Fruit fly (Drosophila melanogaster) whole organism, embryonic: ENCODE results near the gene CG34288.

Experiments
- ATbp ChIP-seq: fragments of 200-800 bp; sonication (Bioruptor generic); optimal IDR thresholded peaks from 2 replicates; lab custom pipeline; 2017; ENCODE audit warnings: missing biosample characterization, mild to moderate bottlenecking, missing genetic modification characterization, missing genetic modification reagents
- Atf6 ChIP-seq: fragments of 200-800 bp; sonication (Bioruptor generic); IDR thresholded peaks from 2 replicates; pipeline ENCODE4 v1.3.6; 2022; ENCODE audit warnings: missing biosample characterization, missing genetic modification characterization
- Awh ChIP-seq: fragments of 200-800 bp; sonication (Bioruptor generic); IDR thresholded peaks from 2 replicates; pipeline ENCODE4, ENCODE4 v1.3.6; 2022; ENCODE audit warnings: missing biosample characterization, missing genetic modification characterization
- Bgb ChIP-seq: fragments of 200-800 bp; sonication (Bioruptor generic); IDR thresholded peaks from 2 replicates; pipeline ENCODE4 v1.3.6; 2022; ENCODE audit warnings: missing biosample characterization, missing genetic modification characterization; ENCODE audit not compliant: partially characterized antibody
- CG10267 ChIP-seq: fragments of 200-800 bp; sonication (Bioruptor generic); optimal IDR thresholded peaks from 2 replicates; lab custom pipeline; 2018; ENCODE audit warnings: missing biosample characterization, mild to moderate bottlenecking, missing genetic modification characterization, moderate library complexity
- CG10321 ChIP-seq: fragments of 200-800 bp; sonication (Bioruptor generic); IDR thresholded peaks from 2 replicates; pipeline ENCODE4 v1.3.6; 2022; ENCODE audit warnings: missing biosample characterization, missing genetic modification characterization
- CG10654 ChIP-seq: fragments of 200-800 bp; sonication (Bioruptor generic); optimal IDR thresholded peaks from 2 replicates; lab custom pipeline; 2016; ENCODE audit warnings: missing biosample characterization, missing genetic modification characterization
- CG11723 ChIP-seq: fragments of 200-800 bp; sonication (Bioruptor generic); optimal IDR thresholded peaks from 2 replicates; lab custom pipeline; 2017; ENCODE audit warnings: missing biosample characterization, mild to moderate bottlenecking, missing genetic modification characterization
- CG12391 ChIP-seq: fragments of 200-800 bp; sonication (Bioruptor generic); optimal IDR thresholded peaks from 3 replicates; lab custom pipeline; 2018; ENCODE audit warnings: missing biosample characterization, mild to moderate bottlenecking, missing genetic modification characterization, moderate library complexity
- CG13775 ChIP-seq: fragments of 200-800 bp; sonication (Bioruptor generic); optimal IDR thresholded peaks from 3 replicates; lab custom pipeline; 2017; ENCODE audit warnings: missing biosample characterization, mild to moderate bottlenecking, missing genetic modification characterization
- CG14667 ChIP-seq: fragments of 200-800 bp; sonication (Bioruptor generic); IDR thresholded peaks from 2 replicates; pipeline ENCODE4 v1.3.6; 2022; ENCODE audit warnings: missing biosample characterization, missing genetic modification characterization
- CG14860 ChIP-seq: fragments of 200-800 bp; sonication (Bioruptor generic); IDR thresholded peaks from 3 replicates; pipeline ENCODE4 v1.3.6; 2022; ENCODE audit warnings: missing biosample characterization, missing genetic modification characterization; ENCODE audit not compliant: partially characterized antibody
- CG15601 ChIP-seq: fragments of 200-800 bp; sonication (Bioruptor generic); optimal IDR thresholded peaks from 3 replicates; lab custom pipeline; 2019; ENCODE audit warnings: missing biosample characterization, mild to moderate bottlenecking, missing genetic modification characterization, moderate library complexity
- CG17361 ChIP-seq: fragments of 200-800 bp; sonication (Bioruptor generic); IDR thresholded peaks from 3 replicates; pipeline ENCODE4 v1.3.6; 2022; ENCODE audit warnings: missing biosample characterization, missing genetic modification characterization
- CG2712 ChIP-seq: fragments of 200-800 bp; optimal IDR thresholded peaks from 3 replicates; lab custom pipeline; 2019; ENCODE audit warnings: missing biosample characterization, mild to moderate bottlenecking, missing genetic modification characterization, moderate library complexity
- CG31365 ChIP-seq: fragments of 200-800 bp; sonication (Bioruptor generic); optimal IDR thresholded peaks from 2 replicates; lab custom pipeline; 2018; ENCODE audit warnings: missing biosample characterization, mild to moderate bottlenecking, missing genetic modification characterization
- CG31388 ChIP-seq: fragments of 200-800 bp; sonication (Bioruptor generic); optimal IDR thresholded peaks from 2 replicates; lab custom pipeline; 2016; ENCODE audit warnings: missing biosample characterization, missing genetic modification characterization
- CG33557 ChIP-seq: fragments of 200-800 bp; sonication (Bioruptor generic); optimal IDR thresholded peaks from 2 replicates; lab custom pipeline; 2019; ENCODE audit warnings: missing biosample characterization, mild to moderate bottlenecking, missing genetic modification characterization, moderate library complexity
- CG8924 ChIP-seq: fragments of 200-800 bp; optimal IDR thresholded peaks from 3 replicates; lab custom pipeline; 2019; ENCODE audit warnings: missing biosample characterization, mild to moderate bottlenecking, missing genetic modification characterization, moderate library complexity
- CG8944 ChIP-seq: fragments of 200-800 bp; sonication (Bioruptor generic); optimal IDR thresholded peaks from 3 replicates; lab custom pipeline; 2016; ENCODE audit warnings: missing biosample characterization, missing genetic modification characterization
- Chrac-16 ChIP-seq: fragments of 200-800 bp; sonication (Bioruptor generic); optimal IDR thresholded peaks from 3 replicates; lab custom pipeline; 2016; ENCODE audit warnings: missing biosample characterization, missing genetic modification characterization
- CoRest ChIP-seq: fragments of 200-800 bp; sonication (Bioruptor generic); optimal IDR thresholded peaks from 3 replicates; lab custom pipeline; 2018; ENCODE audit warnings: missing biosample characterization, mild to moderate bottlenecking, missing genetic modification characterization, moderate library complexity
- Dek ChIP-seq: fragments of 200-800 bp; sonication (Bioruptor generic); optimal IDR thresholded peaks from 3 replicates; lab custom pipeline; 2019; ENCODE audit warnings: missing biosample characterization, mild to moderate bottlenecking, missing genetic modification characterization, moderate library complexity
- Fer1 ChIP-seq: fragments of 200-800 bp; sonication (Bioruptor generic); optimal IDR thresholded peaks from 2 replicates; lab custom pipeline; 2017; ENCODE audit warnings: missing biosample characterization, mild to moderate bottlenecking, missing genetic modification characterization
- Hand ChIP-seq: fragments of 200-800 bp; sonication (Bioruptor generic); optimal IDR thresholded peaks from 2 replicates; lab custom pipeline; 2017; ENCODE audit warnings: mild to moderate bottlenecking, missing biosample characterization, missing genetic modification reagents, missing genetic modification characterization
- Kr ChIP-seq: fragments of 200-800 bp; sonication (Bioruptor generic); optimal IDR thresholded peaks from 2 replicates; lab custom pipeline; 2017; ENCODE audit warnings: missing biosample characterization, mild to moderate bottlenecking, missing genetic modification characterization
- MBD-R2 ChIP-seq: fragments of 200-800 bp; sonication (Bioruptor generic); IDR thresholded peaks from 2 replicates; pipeline ENCODE4 v1.3.6; 2022; ENCODE audit warnings: missing biosample characterization, missing genetic modification characterization
- Oaz ChIP-seq: fragments of 200-800 bp; sonication (Bioruptor generic); IDR thresholded peaks from 2 replicates; pipeline ENCODE4 v1.3.6; 2022; ENCODE audit warnings: missing biosample characterization, missing genetic modification characterization
- ac ChIP-seq: fragments of 200-800 bp; sonication (Bioruptor generic); optimal IDR thresholded peaks from 3 replicates; lab custom pipeline; 2017; ENCODE audit warnings: missing biosample characterization, mild to moderate bottlenecking, missing genetic modification characterization
- ato ChIP-seq: fragments of 200-800 bp; sonication (Bioruptor generic); IDR thresholded peaks from 2 replicates; pipeline ENCODE4 v1.3.6; 2022; ENCODE audit warnings: missing biosample characterization, missing genetic modification characterization; ENCODE audit not compliant: partially characterized antibody
- bigmax ChIP-seq: fragments of 200-800 bp; sonication (Bioruptor generic); optimal IDR thresholded peaks from 2 replicates; lab custom pipeline; 2018; ENCODE audit warnings: missing biosample characterization, mild to moderate bottlenecking, missing genetic modification characterization
- crc ChIP-seq: fragments of 200-800 bp; sonication (Bioruptor generic); optimal IDR thresholded peaks from 2 replicates; lab custom pipeline; 2016; ENCODE audit warnings: missing biosample characterization, missing genetic modification characterization
- cwo ChIP-seq: fragments of 200-800 bp; sonication (Bioruptor generic); optimal IDR thresholded peaks from 3 replicates; lab custom pipeline; 2017; ENCODE audit warnings: missing biosample characterization, missing genetic modification characterization, mild to moderate bottlenecking, moderate library complexity, missing genetic modification reagents
- dmrt99B ChIP-seq: fragments of 200-800 bp; sonication (Bioruptor generic); optimal IDR thresholded peaks from 2 replicates; lab custom pipeline; 2018; ENCODE audit warnings: missing biosample characterization, mild to moderate bottlenecking, missing genetic modification characterization, moderate library complexity
- exex ChIP-seq: fragments of 200-800 bp; sonication (Bioruptor generic); optimal IDR thresholded peaks from 4 replicates; lab custom pipeline; 2018; ENCODE audit warnings: missing biosample characterization, mild to moderate bottlenecking, missing genetic modification characterization, moderate library complexity
- fd3F ChIP-seq: fragments of 200-800 bp; sonication (Bioruptor generic); optimal IDR thresholded peaks from 2 replicates; lab custom pipeline; 2018; ENCODE audit warnings: missing biosample characterization, mild to moderate bottlenecking, missing genetic modification characterization, moderate library complexity
- gem ChIP-seq: fragments of 200-800 bp; sonication (Bioruptor generic); optimal IDR thresholded peaks from 2 replicates; lab custom pipeline; 2019; ENCODE audit warnings: missing biosample characterization, mild to moderate bottlenecking, missing genetic modification characterization, moderate library complexity
- gro ChIP-seq: fragments of 200-800 bp; sonication (Bioruptor generic); optimal IDR thresholded peaks from 2 replicates; lab custom pipeline; 2016; ENCODE audit warnings: missing biosample characterization, missing genetic modification characterization
- ham ChIP-seq: fragments of 200-800 bp; sonication (Bioruptor generic); IDR thresholded peaks from 2 replicates; pipeline ENCODE4 v1.3.6; 2022; ENCODE audit warnings: missing biosample characterization, missing genetic modification characterization
- hb ChIP-seq: fragments of 200-800 bp; sonication (Bioruptor generic); IDR thresholded peaks from 3 replicates; pipeline ENCODE4 v1.3.6; 2022; ENCODE audit warnings: missing biosample characterization, missing genetic modification characterization; ENCODE audit not compliant: partially characterized antibody
- hkb ChIP-seq, 2 experiments: fragments of 200-800 bp in 1 of 2; fragments of >200 bp in 1 of 2; sonication (Bioruptor generic) in 1 of 2; IDR thresholded peaks in 1 of 2; optimal IDR thresholded peaks in 1 of 2; 2 replicates each; pipeline versions ENCODE4 v1.3.6 to Lab custom; 2017 to 2022; ENCODE audit warnings: missing biosample characterization in 1 of 2, missing genetic modification characterization in 1 of 2
- lola ChIP-seq, 3 experiments: fragments of >200 bp in 2 of 3; fragments of 200-800 bp in 1 of 3; sonication (Bioruptor generic) in 1 of 3; optimal IDR thresholded peaks; 2 replicates each; lab custom pipeline; 2017 to 2019; ENCODE audit warnings: missing biosample characterization in 3 of 3, missing genetic modification characterization in 3 of 3, mild to moderate bottlenecking in 1 of 3, moderate library complexity in 1 of 3
- luna ChIP-seq: fragments of 200-800 bp; sonication (Bioruptor generic); optimal IDR thresholded peaks from 2 replicates; lab custom pipeline; 2016; ENCODE audit warnings: missing biosample characterization, missing genetic modification characterization
- nom ChIP-seq: fragments of 200-800 bp; sonication (Bioruptor generic); optimal IDR thresholded peaks from 2 replicates; lab custom pipeline; 2017; ENCODE audit warnings: missing biosample characterization, missing genetic modification characterization, mild to moderate bottlenecking, moderate library complexity, missing genetic modification reagents
- ro ChIP-seq: fragments of 200-800 bp; sonication (Bioruptor generic); IDR thresholded peaks from 2 replicates; pipeline ENCODE4 v1.3.6; 2022; ENCODE audit warnings: missing biosample characterization, missing genetic modification characterization
- sd ChIP-seq: fragments of 200-800 bp; sonication (Bioruptor generic); optimal IDR thresholded peaks from 3 replicates; lab custom pipeline; 2018; ENCODE audit warnings: missing biosample characterization, mild to moderate bottlenecking, missing genetic modification characterization, moderate library complexity
- zen2 ChIP-seq: fragments of 200-800 bp; sonication (Bioruptor generic); IDR thresholded peaks from 3 replicates; pipeline ENCODE4 v1.3.6; 2022; ENCODE audit warnings: missing biosample characterization, missing genetic modification characterization; ENCODE audit not compliant: partially characterized antibody

The CG34288 gene

DNA sequence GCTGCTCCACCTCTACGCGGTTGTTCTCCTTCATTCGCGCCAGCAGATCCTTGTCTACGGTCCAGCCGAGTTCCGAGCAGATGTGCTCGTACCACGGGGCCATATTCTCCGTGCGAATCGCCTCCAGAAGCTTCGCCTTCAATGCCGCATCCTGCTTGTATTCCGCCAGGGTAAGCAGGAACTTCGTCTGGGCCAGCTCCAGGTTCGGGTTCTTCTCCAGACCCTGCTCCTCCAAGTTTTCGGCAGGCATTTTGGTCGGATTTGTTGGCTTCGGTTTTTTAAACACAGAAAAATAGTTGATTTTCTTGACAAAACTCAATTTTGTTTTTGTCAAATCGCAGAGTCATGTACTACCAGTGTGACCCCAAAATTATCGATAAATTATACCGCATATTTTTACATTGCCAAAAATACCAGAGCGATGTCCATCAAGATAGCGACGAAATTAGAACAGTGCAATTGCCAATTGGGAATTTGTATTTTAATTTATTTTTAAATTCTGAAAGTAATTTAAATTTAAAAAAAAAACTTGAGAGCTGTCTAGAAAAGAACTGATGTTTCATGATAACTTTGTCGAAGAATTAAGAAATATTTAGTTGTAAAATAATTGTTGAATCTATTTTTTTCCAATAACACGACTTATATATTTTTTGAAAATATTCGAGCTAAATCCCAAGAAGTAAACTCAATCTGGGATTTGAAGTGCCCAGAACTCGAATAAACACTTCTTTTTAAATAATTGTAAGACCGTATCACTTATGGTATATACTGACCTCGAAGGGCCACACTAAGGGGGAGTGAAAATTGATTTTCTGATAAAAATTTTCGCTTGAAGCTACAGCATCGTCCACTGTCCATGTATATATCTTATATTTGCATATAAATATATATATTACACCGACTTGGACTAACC lies 14.9 kb upstream of the CG34288 start, which contains the start of the genes Rpn7 and AP-2mu (continued):
- TF ChIP-seq Bgb (GFP tag; lab: Robert Waterston, UW): no peak
- TF ChIP-seq MBD-R2: no peak; the same call in 1 of the 2 replicates
- TF ChIP-seq fd3F (GFP tag; lab: Kevin White, UChicago): no peak
- no peak for TF ChIP-seq Oaz (GFP tag; lab: Robert Waterston, UW)
- no peak for TF ChIP-seq crc (GFP tag; lab: Kevin White, UChicago)
- TF ChIP-seq ham (GFP tag; lab: Robert Waterston, UW): no peak
- peak; percentile 29 for TF ChIP-seq Dek (tag; lab: Kevin White, UChicago)
- TF ChIP-seq CG11723 (GFP tag; lab: Kevin White, UChicago): no peak
- TF ChIP-seq CoRest (tag; lab: Kevin White, UChicago): peak; percentile 53
- no peak for TF ChIP-seq nom (GFP tag; lab: Kevin White, UChicago)
- peak; percentile 55 for TF ChIP-seq CG10267 (tag; lab: Kevin White, UChicago)
- peak; percentile 66; the same call in 2 of the 3 replicates for TF ChIP-seq CG17361 (GFP tag; lab: Robert Waterston, UW)
- TF ChIP-seq Kr (GFP tag; lab: Kevin White, UChicago): no peak
- TF ChIP-seq bigmax (GFP tag; lab: Kevin White, UChicago): no peak
- no peak for TF ChIP-seq gro (GFP tag; lab: Kevin White, UChicago)
- no peak for TF ChIP-seq dmrt99B
- peak; percentile 18 for TF ChIP-seq CG8924
- no peak for TF ChIP-seq CG8944 (GFP tag; lab: Kevin White, UChicago)
- no peak for TF ChIP-seq ac (GFP tag; lab: Kevin White, UChicago)
- TF ChIP-seq gem (tag; lab: Kevin White, UChicago): no peak
- no peak for TF ChIP-seq hb
- no peak for TF ChIP-seq Hand (GFP tag; lab: Kevin White, UChicago)
- TF ChIP-seq lola (GFP tag; optimal IDR thresholded peaks at IDR 0.05; lab: Kevin White, UChicago): peak in 1 of 3 experiments; percentile 37
- TF ChIP-seq luna: no peak
- no peak for TF ChIP-seq ro
- TF ChIP-seq CG14860 (GFP tag; lab: Robert Waterston, UW): no peak
- no peak for TF ChIP-seq exex (tag; lab: Kevin White, UChicago)
- no peak for TF ChIP-seq Awh (GFP tag; lab: Robert Waterston, UW)
- peak; percentile 50 for TF ChIP-seq CG2712
- no peak for TF ChIP-seq CG14667
- TF ChIP-seq CG33557 (GFP tag; lab: Kevin White, UChicago): no peak
- TF ChIP-seq CG31365 (tag; lab: Kevin White, UChicago): no peak
- no peak for TF ChIP-seq CG10321 (GFP tag; lab: Robert Waterston, UW)
- peak; percentile 1 for TF ChIP-seq CG10654 (GFP tag; lab: Kevin White, UChicago)
- TF ChIP-seq zen2 (GFP tag; lab: Robert Waterston, UW): no peak
- TF ChIP-seq cwo (GFP tag; lab: Kevin White, UChicago): no peak
- TF ChIP-seq hkb (optimal IDR thresholded peaks at IDR 0.05; lab: Kevin White, UChicago): no peak
- TF ChIP-seq hkb (GFP tag; IDR thresholded peaks at IDR 0.05; lab: Robert Waterston, UW): no peak
- TF ChIP-seq sd: peak; percentile 7
- TF ChIP-seq CG12391 (tag; lab: Kevin White, UChicago): peak; percentile 66
- peak; percentile 4 for TF ChIP-seq CG13775 (GFP tag; lab: Kevin White, UChicago)
- no peak for TF ChIP-seq Atf6 (GFP tag; lab: Robert Waterston, UW)
- no peak for TF ChIP-seq CG31388
- TF ChIP-seq ATbp (GFP tag; lab: Kevin White, UChicago): no peak
- no peak for TF ChIP-seq Chrac-16 (GFP tag; lab: Kevin White, UChicago)
- TF ChIP-seq CG15601 (tag; lab: Kevin White, UChicago): peak; percentile 4
- no peak for TF ChIP-seq Fer1 (GFP tag; lab: Kevin White, UChicago)
- TF ChIP-seq ato (GFP tag; lab: Robert Waterston, UW): no peak
